Worm (Caenorhabditis elegans): ENCODE measurements around the gene fbxa-62.

- TF ChIP-seq nhr-11 (tag; optimal IDR thresholded peaks at IDR 0.05) (no peak), fos-1 (tag; optimal IDR thresholded peaks at IDR 0.05) (no peak), elt-3 (tag; optimal IDR thresholded peaks at IDR 0.05) (no peak), pqm-1 (tag; optimal IDR thresholded peaks at IDR 0.05) (peak; percentile 23), pha-4 (tag; optimal IDR thresholded peaks at IDR 0.05) (no peak), nhr-76 (tag; optimal IDR thresholded peaks at IDR 0.05) (no peak), nhr-23 (tag; optimal IDR thresholded peaks at IDR 0.05) (no peak), fkh-2 (tag; optimal IDR thresholded peaks at IDR 0.05) (no peak)
Observed at ce11 chrIII:2212343-2212742, 15.2 kb upstream of the fbxa-62 start.
